Fruit fly (Drosophila melanogaster) whole organism, pupa: ENCODE data around the gene CG5828.

Experiments
- CG10348 ChIP-seq: fragments of 200-800 bp; sonication (Bioruptor generic); IDR thresholded peaks from 2 replicates; pipeline ENCODE4 v1.3.6; 2022; ENCODE audit warnings: missing biosample characterization, missing genetic modification characterization
- CG12605 ChIP-seq: fragments of 200-800 bp; sonication (Bioruptor generic); IDR thresholded peaks from 2 replicates; pipeline ENCODE4 v1.3.6; 2022; ENCODE audit warnings: missing biosample characterization, missing genetic modification characterization
- CG13204 ChIP-seq: fragments of 200-800 bp; sonication (Bioruptor generic); optimal IDR thresholded peaks from 2 replicates; lab custom pipeline; 2018; ENCODE audit warnings: missing biosample characterization, mild to moderate bottlenecking, missing genetic modification characterization, moderate library complexity
- CG14655 ChIP-seq: fragments of 200-800 bp; sonication (Bioruptor generic); optimal IDR thresholded peaks from 3 replicates; lab custom pipeline; 2017; ENCODE audit warnings: mild to moderate bottlenecking, missing biosample characterization, missing genetic modification reagents, missing genetic modification characterization
- CG15710 ChIP-seq: fragments of 200-800 bp; sonication (Bioruptor generic); optimal IDR thresholded peaks from 2 replicates; lab custom pipeline; 2018; ENCODE audit warnings: missing biosample characterization, mild to moderate bottlenecking, missing genetic modification characterization, moderate library complexity
- CG17806 ChIP-seq: fragments of 200-800 bp; sonication (Bioruptor generic); optimal IDR thresholded peaks from 2 replicates; lab custom pipeline; 2018; ENCODE audit warnings: missing biosample characterization, mild to moderate bottlenecking, missing genetic modification characterization, moderate library complexity
- CG32121 ChIP-seq: fragments of 200-800 bp; sonication (Bioruptor generic); IDR thresholded peaks from 2 replicates; pipeline ENCODE4 v1.3.6; 2022; ENCODE audit warnings: missing biosample characterization, missing genetic modification characterization
- CG34367 ChIP-seq: fragments of 200-800 bp; sonication (Bioruptor generic); optimal IDR thresholded peaks from 2 replicates; lab custom pipeline; 2018; ENCODE audit warnings: missing biosample characterization, mild to moderate bottlenecking, missing genetic modification characterization
- CG8159 ChIP-seq: fragments of 200-800 bp; sonication (Bioruptor generic); optimal IDR thresholded peaks from 3 replicates; lab custom pipeline; 2018; ENCODE audit warnings: missing biosample characterization, mild to moderate bottlenecking, missing genetic modification characterization, moderate library complexity
- CG8301 ChIP-seq: fragments of 200-800 bp; sonication (Bioruptor generic); optimal IDR thresholded peaks from 2 replicates; lab custom pipeline; 2018; ENCODE audit warnings: missing biosample characterization, mild to moderate bottlenecking, missing genetic modification characterization
- CG9948 ChIP-seq: fragments of 200-800 bp; sonication (Bioruptor generic); optimal IDR thresholded peaks from 2 replicates; lab custom pipeline; 2018; ENCODE audit warnings: missing biosample characterization, mild to moderate bottlenecking, missing genetic modification characterization, moderate library complexity
- D1 ChIP-seq: fragments of 200-800 bp; sonication (Bioruptor generic); optimal IDR thresholded peaks from 2 replicates; lab custom pipeline; 2018; ENCODE audit warnings: missing biosample characterization, mild to moderate bottlenecking, missing genetic modification characterization, moderate library complexity
- EcR ChIP-seq: fragments of 200-800 bp; sonication (Bioruptor generic); optimal IDR thresholded peaks from 3 replicates; lab custom pipeline; 2019; ENCODE audit warnings: missing biosample characterization, missing genetic modification characterization, mild to moderate bottlenecking, moderate library complexity, missing genetic modification reagents
- Ets98B ChIP-seq: fragments of 200-800 bp; sonication (Bioruptor generic); IDR thresholded peaks from 2 replicates; pipeline ENCODE4 v1.3.6; 2022; ENCODE audit warnings: missing biosample characterization, missing genetic modification characterization
- Pif1A ChIP-seq: fragments of 200-800 bp; sonication (Bioruptor generic); optimal IDR thresholded peaks from 3 replicates; lab custom pipeline; 2016; ENCODE audit warnings: missing biosample characterization, missing genetic modification characterization
- Pif1B ChIP-seq: fragments of 200-800 bp; sonication (Bioruptor generic); optimal IDR thresholded peaks from 3 replicates; lab custom pipeline; 2016; ENCODE audit warnings: missing biosample characterization, missing genetic modification characterization
- fd96Ca ChIP-seq: fragments of 200-800 bp; sonication (Bioruptor generic); IDR thresholded peaks from 3 replicates; pipeline ENCODE4 v1.3.6; 2022; ENCODE audit warnings: missing biosample characterization, missing genetic modification characterization
- gl ChIP-seq: fragments of 200-800 bp; sonication (Bioruptor generic); optimal IDR thresholded peaks from 2 replicates; lab custom pipeline; 2018; ENCODE audit warnings: missing biosample characterization, mild to moderate bottlenecking, missing genetic modification characterization

The CG5828 gene

dm6 chr2L:5116489-5116888, 22.7 kb downstream of the CG5828 start:
- no peak for TF ChIP-seq EcR

- TF ChIP-seq gl (tag; lab: Kevin White, UChicago) (no peak), CG8159 (tag; lab: Kevin White, UChicago) (no peak), CG14655 (GFP tag; lab: Kevin White, UChicago) (no peak), CG8301 (tag; lab: Kevin White, UChicago) (no peak), Pif1B (GFP tag; lab: Kevin White, UChicago) (no peak), CG10348 (GFP tag; lab: Robert Waterston, UW) (no peak), CG12605 (GFP tag; lab: Robert Waterston, UW) (no peak)
Measured at dm6 chr2L:5117054-5117453, 23.3 kb downstream of the CG5828 start.

- TF ChIP-seq EcR (no peak), gl (tag; lab: Kevin White, UChicago) (no peak), CG32121 (no peak), Ets98B (no peak), CG14655 (GFP tag; lab: Kevin White, UChicago) (no peak), fd96Ca (no peak), Pif1B (GFP tag; lab: Kevin White, UChicago) (no peak), CG15710 (tag; lab: Kevin White, UChicago) (no peak), CG9948 (tag; lab: Kevin White, UChicago) (no peak), CG8301 (tag; lab: Kevin White, UChicago) (no peak), CG34367 (no peak), CG8159 (tag; lab: Kevin White, UChicago) (no peak), D1 (no peak), CG10348 (GFP tag; lab: Robert Waterston, UW) (no peak), CG12605 (GFP tag; lab: Robert Waterston, UW) (no peak), Pif1A (GFP tag; lab: Kevin White, UChicago) (no peak), CG17806 (no peak), CG13204 (GFP tag; lab: Kevin White, UChicago) (no peak)
Measured at dm6 chr2L:5119640-5120039, 25.9 kb downstream of the CG5828 start.
